Fruit fly (Drosophila melanogaster) whole organism, adult: ENCODE data around the gene mal.

Experiments
- CG12768 ChIP-seq: fragments of 200-800 bp; sonication (Bioruptor generic); optimal IDR thresholded peaks from 2 replicates; lab custom pipeline; 2017; ENCODE audit warnings: missing biosample characterization, missing genetic modification characterization, mild to moderate bottlenecking, moderate library complexity, missing genetic modification reagents
- CG1620 ChIP-seq: fragments of 200-800 bp; sonication (Bioruptor generic); optimal IDR thresholded peaks from 2 replicates; lab custom pipeline; 2016; ENCODE audit warnings: missing biosample characterization, missing genetic modification characterization
- CG7045 ChIP-seq: fragments of 200-800 bp; sonication (Bioruptor generic); optimal IDR thresholded peaks from 2 replicates; lab custom pipeline; 2017; ENCODE audit warnings: missing biosample characterization, mild to moderate bottlenecking, missing genetic modification characterization
- CG7101 ChIP-seq: fragments of 200-800 bp; sonication (Bioruptor generic); optimal IDR thresholded peaks from 2 replicates; lab custom pipeline; 2018; ENCODE audit warnings: missing biosample characterization, mild to moderate bottlenecking, missing genetic modification characterization, moderate library complexity
- Clk ChIP-seq: fragments of 200-800 bp; sonication (Bioruptor generic); optimal IDR thresholded peaks from 2 replicates; lab custom pipeline; 2017; ENCODE audit warnings: missing biosample characterization, missing genetic modification characterization
- Crg-1 ChIP-seq: fragments of 200-800 bp; sonication (Bioruptor generic); optimal IDR thresholded peaks from 2 replicates; lab custom pipeline; 2016; ENCODE audit warnings: missing biosample characterization, missing genetic modification characterization
- Mnt ChIP-seq: fragments of 200-800 bp; sonication (Bioruptor generic); optimal IDR thresholded peaks from 2 replicates; lab custom pipeline; 2016; ENCODE audit warnings: missing biosample characterization, mild to moderate bottlenecking, missing genetic modification characterization
- bab1 ChIP-seq: fragments of 200-800 bp; sonication (Bioruptor generic); optimal IDR thresholded peaks from 3 replicates; lab custom pipeline; 2019; ENCODE audit warnings: missing biosample characterization, mild to moderate bottlenecking, missing genetic modification characterization, moderate library complexity
- cic ChIP-seq: fragments of 200-800 bp; sonication (Bioruptor generic); optimal IDR thresholded peaks from 2 replicates; lab custom pipeline; 2017; ENCODE audit warnings: missing biosample characterization, mild to moderate bottlenecking, missing genetic modification characterization, moderate library complexity
- cnc ChIP-seq, 2 experiments: fragments of >200 bp; optimal IDR thresholded peaks; 2 replicates each; lab custom pipeline; 2017

DNA sequence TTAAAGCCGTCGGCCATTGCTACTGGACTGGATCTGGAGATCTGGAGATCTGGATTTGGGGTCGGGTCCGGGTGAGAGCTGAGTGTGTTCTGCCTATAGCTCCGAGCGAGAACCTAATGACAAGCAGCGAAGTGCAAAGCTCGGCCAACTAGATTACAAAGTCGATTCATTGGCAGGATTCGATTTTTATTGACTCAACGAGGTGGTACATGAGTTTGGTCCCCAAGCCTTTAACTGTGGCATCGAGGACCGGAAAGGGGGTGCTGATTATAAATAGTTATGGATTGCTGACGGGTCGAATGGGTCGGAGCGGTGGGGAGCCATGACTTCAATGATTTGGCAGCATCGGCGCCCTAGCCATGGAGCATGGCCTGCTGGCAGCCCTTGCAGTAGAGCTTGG is 16.0 kb upstream of the mal start, which contains the start of gene CG15459:
- TF ChIP-seq CG12768 (GFP tag; lab: Kevin White, UChicago): no peak
- TF ChIP-seq Clk (GFP tag; lab: Kevin White, UChicago): no peak
- TF ChIP-seq Crg-1 (GFP tag; lab: Kevin White, UChicago): no peak
- no peak for TF ChIP-seq bab1 (GFP tag; lab: Kevin White, UChicago)
- no peak for TF ChIP-seq cic (GFP tag; lab: Kevin White, UChicago)
- no peak for TF ChIP-seq cnc (optimal IDR thresholded peaks at IDR 0.05; lab: Kevin White, UChicago)
- no peak for TF ChIP-seq CG1620 (GFP tag; lab: Kevin White, UChicago)
- no peak for TF ChIP-seq CG7101 (tag; lab: Kevin White, UChicago)
- TF ChIP-seq CG7045 (GFP tag; lab: Kevin White, UChicago): no peak
- no peak for TF ChIP-seq Mnt (GFP tag; lab: Kevin White, UChicago)
